Worm (Caenorhabditis elegans) whole organism, L1 larva: Measurements from ENCODE around the gene ubxn-6.

Experiments
- C04F5.9 ChIP-seq: sonication (generic microtip); optimal IDR thresholded peaks from 2 replicates; lab custom pipeline; 2016; ENCODE audit warnings: missing genetic modification characterization, missing compliant biosample characterization
- C16A3.4 ChIP-seq: fragments of 150-350 bp; optimal IDR thresholded peaks from 2 replicates; lab custom pipeline; 2014; ENCODE audit warnings: missing biosample characterization, missing genetic modification characterization
- alr-1 ChIP-seq: fragments of 200-800 bp; sonication (Bioruptor generic); optimal IDR thresholded peaks from 2 replicates; lab custom pipeline; 2018; ENCODE audit warnings: borderline replicate concordance, mild to moderate bottlenecking, missing genetic modification characterization, missing compliant biosample characterization
- blmp-1 ChIP-seq: fragments of 150-350 bp; optimal IDR thresholded peaks from 2 replicates; lab custom pipeline; 2014; ENCODE audit warnings: missing biosample characterization, missing genetic modification characterization
- ceh-82 ChIP-seq, 3 experiments: fragments of 150-350 bp in 1 of 3; sonication (generic microtip) in 2 of 3; optimal IDR thresholded peaks; 2 replicates each; lab custom pipeline; 2014 to 2017; ENCODE audit warnings: missing biosample characterization in 3 of 3, missing genetic modification characterization in 3 of 3
- ceh-90 ChIP-seq: sonication (generic microtip); optimal IDR thresholded peaks from 2 replicates; lab custom pipeline; 2016; ENCODE audit warnings: missing genetic modification characterization, missing compliant biosample characterization
- dpl-1 ChIP-seq, 3 experiments: fragments of 150-350 bp in 2 of 3; sonication (generic microtip) in 1 of 3; optimal IDR thresholded peaks; 2 replicates each; lab custom pipeline; 2014 to 2017; ENCODE audit warnings: missing biosample characterization in 3 of 3, missing genetic modification characterization in 3 of 3, missing genetic modification reagents in 3 of 3
- dsc-1 ChIP-seq: sonication (generic microtip); optimal IDR thresholded peaks from 2 replicates; lab custom pipeline; 2016; ENCODE audit warnings: mild to moderate bottlenecking, missing genetic modification characterization, missing compliant biosample characterization
- efl-1 ChIP-seq, 4 experiments: fragments of 150-350 bp; optimal IDR thresholded peaks in 3 of 4; peaks in 1 of 4; 1 replicate in 1 of 4; 2 replicates in 3 of 4; lab custom pipeline; 2014; ENCODE audit warnings: missing biosample characterization in 2 of 4, missing genetic modification characterization in 2 of 4, missing genetic modification reagents in 2 of 4
- efl-3 ChIP-seq: fragments of 200-800 bp; sonication (Bioruptor generic); optimal IDR thresholded peaks from 2 replicates; lab custom pipeline; 2018; ENCODE audit warnings: mild to moderate bottlenecking, missing genetic modification characterization, missing compliant biosample characterization
- egl-27 ChIP-seq, 2 experiments: fragments of 150-350 bp in 1 of 2; sonication (generic microtip); optimal IDR thresholded peaks; 3 replicates each; lab custom pipeline; 2017 to 2018; ENCODE audit warnings: missing biosample characterization in 2 of 2, missing genetic modification characterization in 2 of 2, missing genetic modification reagents in 2 of 2
- elt-2 ChIP-seq: sonication (generic microtip); optimal IDR thresholded peaks from 2 replicates; lab custom pipeline; 2016; ENCODE audit warnings: missing genetic modification characterization, mild to moderate bottlenecking, inconsistent platforms, missing compliant biosample characterization, missing genetic modification reagents
- elt-3 ChIP-seq, 6 experiments: fragments of 150-350 bp in 1 of 6; sonication (generic microtip); optimal IDR thresholded peaks; 2 replicates each; lab custom pipeline; 2017 to 2018; ENCODE audit warnings: missing biosample characterization in 6 of 6, missing genetic modification characterization in 6 of 6, inconsistent platforms in 1 of 6
- fkh-8 ChIP-seq: sonication (generic microtip); optimal IDR thresholded peaks from 2 replicates; lab custom pipeline; 2016; ENCODE audit warnings: mild to moderate bottlenecking, missing genetic modification characterization, missing compliant biosample characterization
- fos-1 ChIP-seq: fragments of 150-350 bp; optimal IDR thresholded peaks from 2 replicates; lab custom pipeline; 2014; ENCODE audit warnings: missing biosample characterization, missing genetic modification characterization
- grh-1 ChIP-seq: fragments of 200-800 bp; sonication (Bioruptor generic); IDR thresholded peaks from 2 replicates; pipeline ENCODE4 v1.3.6; 2022; ENCODE audit warnings: missing genetic modification reagents, missing genetic modification characterization, missing compliant biosample characterization
- jun-1 ChIP-seq: fragments of 150-350 bp; optimal IDR thresholded peaks from 2 replicates; lab custom pipeline; 2014; ENCODE audit warnings: missing biosample characterization, missing genetic modification reagents, missing genetic modification characterization
- lin-13 ChIP-seq: fragments of 150-350 bp; optimal IDR thresholded peaks from 2 replicates; lab custom pipeline; 2014; ENCODE audit warnings: missing biosample characterization, missing genetic modification reagents, missing genetic modification characterization
- lin-35 ChIP-seq, 2 experiments: fragments of 150-350 bp; optimal IDR thresholded peaks; 2 replicates each; lab custom pipeline; 2014; ENCODE audit warnings: missing biosample characterization in 2 of 2, missing genetic modification characterization in 2 of 2, missing genetic modification reagents in 2 of 2
- lir-3 ChIP-seq: sonication (generic microtip); optimal IDR thresholded peaks from 2 replicates; lab custom pipeline; 2016; ENCODE audit warnings: mild to moderate bottlenecking, missing genetic modification characterization, moderate library complexity, missing compliant biosample characterization; ENCODE audit not compliant: poor library complexity
- lsy-2 ChIP-seq, 2 experiments: fragments of 150-350 bp; optimal IDR thresholded peaks; 2 replicates each; lab custom pipeline; 2014; ENCODE audit warnings: missing biosample characterization in 2 of 2, missing genetic modification characterization in 2 of 2
- mab-9 ChIP-seq: fragments of 200-800 bp; sonication (Bioruptor generic); IDR thresholded peaks from 2 replicates; pipeline ENCODE4 v1.3.6; 2022; ENCODE audit warnings: missing genetic modification reagents, missing genetic modification characterization, missing compliant biosample characterization
- mdl-1 ChIP-seq, 2 experiments: fragments of 150-350 bp; optimal IDR thresholded peaks; 2 replicates each; lab custom pipeline; 2014 to 2017; ENCODE audit warnings: missing biosample characterization in 2 of 2, missing genetic modification characterization in 2 of 2, inconsistent platforms in 1 of 2
- mep-1 ChIP-seq: fragments of 150-350 bp; optimal IDR thresholded peaks from 2 replicates; lab custom pipeline; 2014; ENCODE audit warnings: missing biosample characterization, missing genetic modification characterization
- nhr-19 ChIP-seq: fragments of 200-800 bp; sonication (Bioruptor generic); conservative IDR thresholded peaks from 2 replicates; pipeline ENCODE4 v1.3.6; 2022; ENCODE audit warnings: missing genetic modification characterization, missing compliant biosample characterization
- nhr-20 ChIP-seq: sonication (generic microtip); optimal IDR thresholded peaks from 2 replicates; lab custom pipeline; 2016; ENCODE audit warnings: mild to moderate bottlenecking, missing genetic modification characterization, missing compliant biosample characterization
- nhr-237 ChIP-seq: fragments of 150-350 bp; optimal IDR thresholded peaks from 2 replicates; lab custom pipeline; 2014; ENCODE audit warnings: missing biosample characterization, missing genetic modification characterization
- nhr-71 ChIP-seq: sonication (generic microtip); optimal IDR thresholded peaks from 2 replicates; lab custom pipeline; 2016; ENCODE audit warnings: mild to moderate bottlenecking, missing genetic modification characterization, moderate library complexity, missing compliant biosample characterization
- nhr-77 ChIP-seq: fragments of 150-350 bp; optimal IDR thresholded peaks from 2 replicates; lab custom pipeline; 2014; ENCODE audit warnings: missing biosample characterization, missing genetic modification characterization
- nhr-84 ChIP-seq: sonication (generic microtip); optimal IDR thresholded peaks from 2 replicates; lab custom pipeline; 2017; ENCODE audit warnings: missing biosample characterization, missing genetic modification characterization
- nhr-85 ChIP-seq: sonication (generic microtip); peaks from one replicate; lab custom pipeline; 2016; ENCODE audit warnings: missing genetic modification characterization, inconsistent platforms, missing compliant biosample characterization
- nhr-90 ChIP-seq: sonication (generic microtip); optimal IDR thresholded peaks from 2 replicates; lab custom pipeline; 2016; ENCODE audit warnings: mild to moderate bottlenecking, missing genetic modification characterization, missing compliant biosample characterization; ENCODE audit not compliant: poor library complexity
- pag-3 ChIP-seq: sonication (generic microtip); optimal IDR thresholded peaks from 2 replicates; lab custom pipeline; 2017; ENCODE audit warnings: missing genetic modification characterization, mild to moderate bottlenecking, missing compliant biosample characterization, antibody characterized with exemption, borderline replicate concordance; ENCODE audit not compliant: insufficient read depth
- pax-3 ChIP-seq: fragments of 200-800 bp; sonication (Bioruptor generic); optimal IDR thresholded peaks from 2 replicates; lab custom pipeline; 2018; ENCODE audit warnings: mild to moderate bottlenecking, missing genetic modification characterization, moderate library complexity, missing compliant biosample characterization
- rnt-1 ChIP-seq: sonication (generic microtip); optimal IDR thresholded peaks from 2 replicates; lab custom pipeline; 2016; ENCODE audit warnings: mild to moderate bottlenecking, missing genetic modification characterization, moderate library complexity, missing compliant biosample characterization
- skn-1 ChIP-seq: fragments of 150-350 bp; optimal IDR thresholded peaks from 2 replicates; lab custom pipeline; 2014; ENCODE audit warnings: missing biosample characterization, missing genetic modification characterization
- snu-23 ChIP-seq: sonication (generic microtip); optimal IDR thresholded peaks from 2 replicates; lab custom pipeline; 2016; ENCODE audit warnings: missing genetic modification characterization, missing compliant biosample characterization
- tbx-2 ChIP-seq: sonication (generic microtip); optimal IDR thresholded peaks from 2 replicates; lab custom pipeline; 2016; ENCODE audit warnings: missing genetic modification characterization, missing compliant biosample characterization
- unc-86 ChIP-seq: sonication (generic microtip); optimal IDR thresholded peaks from 2 replicates; lab custom pipeline; 2016; ENCODE audit warnings: missing genetic modification characterization, missing compliant biosample characterization
- xbp-1 ChIP-seq: sonication (generic microtip); optimal IDR thresholded peaks from 2 replicates; lab custom pipeline; 2016; ENCODE audit warnings: missing genetic modification characterization, missing compliant biosample characterization

ubxn-6 gene

ce11 chrIV:4789445-4789844 is 19.9 kb downstream of the ubxn-6 start, which contains the start of gene R11E3.1:
Gene R11E3.1 (plus strand): TSS chrIV:4789745.
- TF ChIP-seq unc-86 (tag; lab: Kevin White, UChicago) (no peak), rnt-1 (tag; lab: Kevin White, UChicago) (no peak), pax-3 (tag; lab: Kevin White, UChicago) (no peak), nhr-19 (no peak), xbp-1 (tag; lab: Kevin White, UChicago) (no peak), C04F5.9 (no peak), mab-9 (GFP tag; lab: Robert Waterston, UW) (no peak), egl-27 (tag; optimal IDR thresholded peaks at IDR 0.05; lab: Kevin White, UChicago) (no peak), fkh-8 (tag; lab: Kevin White, UChicago) (no peak), grh-1 (GFP tag; lab: Robert Waterston, UW) (no peak), pag-3 (no peak), alr-1 (no peak), nhr-84 (tag; lab: Kevin White, UChicago) (no peak), nhr-71 (tag; lab: Kevin White, UChicago) (no peak), nhr-90 (tag; lab: Kevin White, UChicago) (no peak), nhr-85 (no peak), lin-13 (no peak), elt-3 (tag; optimal IDR thresholded peaks at IDR 0.05; lab: Kevin White, UChicago) (no peak), skn-1 (no peak)

ce11 chrIV:4788332-4788731 is 21.0 kb downstream of the ubxn-6 start, which contains the start of gene nhr-104:
Gene nhr-104 (minus strand): TSS chrIV:4788692.
- peak in 1 of 3 experiments; percentile 7 for TF ChIP-seq ceh-82 (tag; optimal IDR thresholded peaks at IDR 0.05; lab: Kevin White, UChicago)
- TF ChIP-seq nhr-85 = peak; percentile 85
- TF ChIP-seq jun-1 (tag; lab: Kevin White, UChicago) = peak; percentile 28
- peak; percentile 47 for TF ChIP-seq nhr-90 (tag; lab: Kevin White, UChicago)
- peak in 1 of 2 experiments; percentile 74 for TF ChIP-seq lin-35 (GFP tag; optimal IDR thresholded peaks at IDR 0.05; lab: Kevin White, UChicago)
- TF ChIP-seq blmp-1 = peak; percentile 31
- no peak for TF ChIP-seq C04F5.9
- TF ChIP-seq elt-2 = peak; percentile 45
- peak in 1 of 2 experiments; percentile 13 for TF ChIP-seq mdl-1 (tag; optimal IDR thresholded peaks at IDR 0.05; lab: Kevin White, UChicago)
- TF ChIP-seq dpl-1 (GFP tag; optimal IDR thresholded peaks at IDR 0.05; lab: Kevin White, UChicago) = peak in 1 of 3 experiments; percentile 42
- TF ChIP-seq elt-3 (tag; optimal IDR thresholded peaks at IDR 0.05; lab: Kevin White, UChicago) = peak in 3 of 6 experiments; percentile 40 to 73 (median 41)
- peak; percentile 65 for TF ChIP-seq nhr-20 (tag; lab: Kevin White, UChicago)
- TF ChIP-seq mep-1 (tag; lab: Kevin White, UChicago) = peak; percentile 48
- peak; percentile 30 to 63 for TF ChIP-seq lsy-2 (tag; optimal IDR thresholded peaks at IDR 0.05; lab: Kevin White, UChicago)
- peak; percentile 61 for TF ChIP-seq snu-23 (GFP tag; lab: Kevin White, UChicago)
- TF ChIP-seq efl-1 (optimal IDR thresholded peaks at IDR 0.05; lab: Kevin White, UChicago) = peak; percentile 20 to 49
- TF ChIP-seq efl-1 (GFP tag; optimal IDR thresholded peaks at IDR 0.05 in 1 of 2; lab: Kevin White, UChicago) = peak in 1 of 2 experiments; percentile 3
- TF ChIP-seq tbx-2 (tag; lab: Kevin White, UChicago) = peak; percentile 30
- no peak for TF ChIP-seq fos-1 (tag; lab: Kevin White, UChicago)
- peak; percentile 37 for TF ChIP-seq C16A3.4 (tag; lab: Kevin White, UChicago)
- no peak for TF ChIP-seq lir-3 (tag; lab: Kevin White, UChicago)
- TF ChIP-seq pag-3 = peak; percentile 47
- TF ChIP-seq nhr-77 (tag; lab: Kevin White, UChicago) = peak; percentile 15
- no peak for TF ChIP-seq ceh-90 (tag; lab: Kevin White, UChicago)
- TF ChIP-seq grh-1 (GFP tag; lab: Robert Waterston, UW) = peak; percentile 87
- no peak for TF ChIP-seq dsc-1 (tag; lab: Kevin White, UChicago)
- no peak; the same call in 1 of the 2 replicates for TF ChIP-seq nhr-19
- TF ChIP-seq efl-3 (GFP tag; lab: Kevin White, UChicago) = no peak
- peak; percentile 96 for TF ChIP-seq skn-1
- peak; percentile 8 for TF ChIP-seq nhr-237 (tag; lab: Kevin White, UChicago)
